Worm (Caenorhabditis elegans) whole organism, L1 larva: ENCODE data around the gene sru-37.

Experiments
- C16A3.4 ChIP-seq: fragments of 150-350 bp; optimal IDR thresholded peaks from 2 replicates; lab custom pipeline; 2014; ENCODE audit warnings: missing biosample characterization, missing genetic modification characterization
- C34B4.2 ChIP-seq: sonication (generic microtip); optimal IDR thresholded peaks from 2 replicates; lab custom pipeline; 2017; ENCODE audit warnings: mild to moderate bottlenecking, missing genetic modification characterization, missing compliant biosample characterization
- Y116A8C.19 ChIP-seq: sonication (generic microtip); optimal IDR thresholded peaks from 2 replicates; lab custom pipeline; 2016; ENCODE audit warnings: missing compliant biosample characterization, missing genetic modification characterization, borderline replicate concordance
- aha-1 ChIP-seq: fragments of 150-350 bp; optimal IDR thresholded peaks from 2 replicates; lab custom pipeline; 2014; ENCODE audit warnings: missing biosample characterization, missing genetic modification characterization
- alr-1 ChIP-seq: fragments of 200-800 bp; sonication (Bioruptor generic); optimal IDR thresholded peaks from 2 replicates; lab custom pipeline; 2018; ENCODE audit warnings: borderline replicate concordance, mild to moderate bottlenecking, missing genetic modification characterization, missing compliant biosample characterization
- aly-2 ChIP-seq: fragments of 150-350 bp; optimal IDR thresholded peaks from 2 replicates; lab custom pipeline; 2014; ENCODE audit warnings: missing biosample characterization, missing genetic modification characterization
- blmp-1 ChIP-seq: fragments of 150-350 bp; optimal IDR thresholded peaks from 2 replicates; lab custom pipeline; 2014; ENCODE audit warnings: missing biosample characterization, missing genetic modification characterization
- ceh-8 ChIP-seq: fragments of 200-800 bp; sonication (Bioruptor generic); optimal IDR thresholded peaks from 2 replicates; lab custom pipeline; 2018; ENCODE audit warnings: mild to moderate bottlenecking, missing genetic modification characterization, moderate library complexity, missing compliant biosample characterization
- ceh-82 ChIP-seq, 3 experiments: fragments of 150-350 bp in 1 of 3; sonication (generic microtip) in 2 of 3; optimal IDR thresholded peaks; 2 replicates each; lab custom pipeline; 2014 to 2017; ENCODE audit warnings: missing biosample characterization in 3 of 3, missing genetic modification characterization in 3 of 3
- dsc-1 ChIP-seq: sonication (generic microtip); optimal IDR thresholded peaks from 2 replicates; lab custom pipeline; 2016; ENCODE audit warnings: mild to moderate bottlenecking, missing genetic modification characterization, missing compliant biosample characterization
- efl-1 ChIP-seq, 4 experiments: fragments of 150-350 bp; optimal IDR thresholded peaks in 3 of 4; peaks in 1 of 4; 1 replicate in 1 of 4; 2 replicates in 3 of 4; lab custom pipeline; 2014; ENCODE audit warnings: missing biosample characterization in 2 of 4, missing genetic modification characterization in 2 of 4, missing genetic modification reagents in 2 of 4
- efl-3 ChIP-seq: fragments of 200-800 bp; sonication (Bioruptor generic); optimal IDR thresholded peaks from 2 replicates; lab custom pipeline; 2018; ENCODE audit warnings: mild to moderate bottlenecking, missing genetic modification characterization, missing compliant biosample characterization
- egl-27 ChIP-seq, 2 experiments: fragments of 150-350 bp in 1 of 2; sonication (generic microtip); optimal IDR thresholded peaks; 3 replicates each; lab custom pipeline; 2017 to 2018; ENCODE audit warnings: missing biosample characterization in 2 of 2, missing genetic modification characterization in 2 of 2, missing genetic modification reagents in 2 of 2
- elt-3 ChIP-seq, 6 experiments: fragments of 150-350 bp in 1 of 6; sonication (generic microtip); optimal IDR thresholded peaks; 2 replicates each; lab custom pipeline; 2017 to 2018; ENCODE audit warnings: missing biosample characterization in 6 of 6, missing genetic modification characterization in 6 of 6, inconsistent platforms in 1 of 6
- ets-5 ChIP-seq: fragments of 200-800 bp; sonication (Bioruptor generic); IDR thresholded peaks from 2 replicates; pipeline ENCODE4 v1.3.6; 2022; ENCODE audit warnings: missing genetic modification characterization, missing compliant biosample characterization
- fkh-4 ChIP-seq: sonication (generic microtip); optimal IDR thresholded peaks from 2 replicates; lab custom pipeline; 2016; ENCODE audit warnings: missing compliant biosample characterization, missing genetic modification characterization, borderline replicate concordance
- fkh-8 ChIP-seq: sonication (generic microtip); optimal IDR thresholded peaks from 2 replicates; lab custom pipeline; 2016; ENCODE audit warnings: mild to moderate bottlenecking, missing genetic modification characterization, missing compliant biosample characterization
- fos-1 ChIP-seq: fragments of 150-350 bp; optimal IDR thresholded peaks from 2 replicates; lab custom pipeline; 2014; ENCODE audit warnings: missing biosample characterization, missing genetic modification characterization
- grh-1 ChIP-seq: fragments of 200-800 bp; sonication (Bioruptor generic); IDR thresholded peaks from 2 replicates; pipeline ENCODE4 v1.3.6; 2022; ENCODE audit warnings: missing genetic modification reagents, missing genetic modification characterization, missing compliant biosample characterization
- isw-1 ChIP-seq: fragments of 200-800 bp; sonication (Bioruptor generic); IDR thresholded peaks from 2 replicates; pipeline ENCODE4 v1.3.6; 2022; ENCODE audit warnings: missing genetic modification characterization, missing compliant biosample characterization
- lin-35 ChIP-seq, 2 experiments: fragments of 150-350 bp; optimal IDR thresholded peaks; 2 replicates each; lab custom pipeline; 2014; ENCODE audit warnings: missing biosample characterization in 2 of 2, missing genetic modification characterization in 2 of 2, missing genetic modification reagents in 2 of 2
- lir-3 ChIP-seq: sonication (generic microtip); optimal IDR thresholded peaks from 2 replicates; lab custom pipeline; 2016; ENCODE audit warnings: mild to moderate bottlenecking, missing genetic modification characterization, moderate library complexity, missing compliant biosample characterization; ENCODE audit not compliant: poor library complexity
- nhr-12 ChIP-seq: sonication (generic microtip); optimal IDR thresholded peaks from 2 replicates; lab custom pipeline; 2017; ENCODE audit warnings: missing biosample characterization, missing genetic modification characterization
- nhr-237 ChIP-seq: fragments of 150-350 bp; optimal IDR thresholded peaks from 2 replicates; lab custom pipeline; 2014; ENCODE audit warnings: missing biosample characterization, missing genetic modification characterization
- nhr-47 ChIP-seq: sonication (generic microtip); optimal IDR thresholded peaks from 2 replicates; lab custom pipeline; 2016; ENCODE audit warnings: mild to moderate bottlenecking, missing genetic modification characterization, moderate library complexity, missing compliant biosample characterization
- nhr-76 ChIP-seq: sonication (generic microtip); optimal IDR thresholded peaks from 2 replicates; lab custom pipeline; 2017; ENCODE audit warnings: missing biosample characterization, missing genetic modification characterization
- nhr-84 ChIP-seq: sonication (generic microtip); optimal IDR thresholded peaks from 2 replicates; lab custom pipeline; 2017; ENCODE audit warnings: missing biosample characterization, missing genetic modification characterization
- pag-3 ChIP-seq: sonication (generic microtip); optimal IDR thresholded peaks from 2 replicates; lab custom pipeline; 2017; ENCODE audit warnings: missing genetic modification characterization, mild to moderate bottlenecking, missing compliant biosample characterization, antibody characterized with exemption, borderline replicate concordance; ENCODE audit not compliant: insufficient read depth
- pqm-1 ChIP-seq: sonication (generic microtip); optimal IDR thresholded peaks from 3 replicates; lab custom pipeline; 2017; ENCODE audit warnings: missing biosample characterization, missing genetic modification characterization
- snpc-4 ChIP-seq: fragments of 150-350 bp; optimal IDR thresholded peaks from 2 replicates; lab custom pipeline; 2014; ENCODE audit warnings: missing biosample characterization, missing genetic modification characterization
- sptf-1 ChIP-seq: fragments of 150-350 bp; optimal IDR thresholded peaks from 2 replicates; lab custom pipeline; 2014; ENCODE audit warnings: missing biosample characterization, missing genetic modification characterization
- sup-37 ChIP-seq: fragments of 200-800 bp; sonication (Bioruptor generic); optimal IDR thresholded peaks from 2 replicates; lab custom pipeline; 2018; ENCODE audit warnings: mild to moderate bottlenecking, missing genetic modification characterization, missing compliant biosample characterization
- unc-62 ChIP-seq: fragments of 150-350 bp; optimal IDR thresholded peaks from 2 replicates; lab custom pipeline; 2014; ENCODE audit warnings: missing biosample characterization, missing genetic modification reagents, missing genetic modification characterization
- unc-98 ChIP-seq: fragments of 200-800 bp; sonication (Bioruptor generic); IDR thresholded peaks from 2 replicates; pipeline ENCODE4 v1.3.6; 2022; ENCODE audit warnings: missing genetic modification characterization, missing compliant biosample characterization
- xbp-1 ChIP-seq: sonication (generic microtip); optimal IDR thresholded peaks from 2 replicates; lab custom pipeline; 2016; ENCODE audit warnings: missing genetic modification characterization, missing compliant biosample characterization

Gene sru-37

ce11 chrV:9796562-9796961, 8.7 kb upstream of the sru-37 start, which contains the start of gene F46B6.9:
Gene F46B6.9 (plus strand): TSS chrV:9796862.
- TF ChIP-seq elt-3 (tag; optimal IDR thresholded peaks at IDR 0.05; lab: Kevin White, UChicago) (no peak), C16A3.4 (no peak), ceh-8 (no peak)

DNA sequence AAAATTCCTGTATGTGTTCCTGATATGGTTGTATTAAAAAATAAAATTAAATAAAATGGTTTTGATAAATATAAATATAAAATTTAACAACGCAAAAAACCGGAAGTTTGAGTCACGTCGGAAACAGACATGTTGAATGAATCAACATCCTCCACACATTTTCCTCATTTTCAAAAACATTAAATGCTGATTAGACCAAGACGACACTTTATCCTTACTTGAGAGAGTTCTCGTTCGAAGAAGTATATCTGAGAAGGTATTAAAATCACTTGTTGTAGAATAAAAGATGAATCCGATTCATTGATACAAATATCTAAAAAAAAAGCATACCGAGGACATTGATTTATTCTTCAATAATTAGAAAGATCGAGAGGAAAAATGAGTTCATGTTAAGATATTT, 7.0 kb upstream of the sru-37 start:
- TF ChIP-seq fkh-8 (no peak), efl-1 (optimal IDR thresholded peaks at IDR 0.05; lab: Kevin White, UChicago) (no peak), efl-1 (GFP tag; optimal IDR thresholded peaks at IDR 0.05 in 1 of 2; lab: Kevin White, UChicago) (peak in 1 of 2 experiments; percentile 51), dsc-1 (tag; lab: Kevin White, UChicago) (peak; percentile 87), unc-62 (GFP tag; lab: Kevin White, UChicago) (no peak), lir-3 (no peak), fkh-4 (tag; lab: Kevin White, UChicago) (peak; percentile 34)

ce11 chrV:9799076-9799475, 6.2 kb upstream of the sru-37 start, which contains the start of gene F46B6.13:
Gene F46B6.13 (minus strand): TSS chrV:9799176.
- no peak for TF ChIP-seq aly-2
- no peak for TF ChIP-seq ceh-82 (tag; optimal IDR thresholded peaks at IDR 0.05; lab: Kevin White, UChicago)
- no peak for TF ChIP-seq lin-35 (GFP tag; optimal IDR thresholded peaks at IDR 0.05; lab: Kevin White, UChicago)
- TF ChIP-seq alr-1 (tag; lab: Kevin White, UChicago) = no peak
- no peak for TF ChIP-seq ets-5
- no peak for TF ChIP-seq pqm-1
- no peak for TF ChIP-seq unc-62 (GFP tag; lab: Kevin White, UChicago)
- TF ChIP-seq elt-3 (tag; optimal IDR thresholded peaks at IDR 0.05; lab: Kevin White, UChicago) = no peak
- no peak for TF ChIP-seq nhr-84 (tag; lab: Kevin White, UChicago)
- TF ChIP-seq unc-98 = no peak
- TF ChIP-seq sup-37 (GFP tag; lab: Kevin White, UChicago) = no peak
- TF ChIP-seq fos-1 (tag; lab: Kevin White, UChicago) = no peak
- TF ChIP-seq snpc-4 (tag; lab: Kevin White, UChicago) = no peak

- TF ChIP-seq efl-3 (GFP tag; lab: Kevin White, UChicago) (no peak), egl-27 (tag; optimal IDR thresholded peaks at IDR 0.05; lab: Kevin White, UChicago) (no peak), aha-1 (no peak), nhr-47 (tag; lab: Kevin White, UChicago) (no peak), sptf-1 (no peak), blmp-1 (tag; lab: Kevin White, UChicago) (no peak), nhr-12 (tag; lab: Kevin White, UChicago) (no peak), sup-37 (GFP tag; lab: Kevin White, UChicago) (no peak), aly-2 (no peak), grh-1 (GFP tag; lab: Robert Waterston, UW) (no peak), isw-1 (GFP tag; lab: Robert Waterston, UW) (no peak), ets-5 (no peak), xbp-1 (tag; lab: Kevin White, UChicago) (no peak), nhr-76 (no peak), pag-3 (tag; lab: Kevin White, UChicago) (no peak), nhr-237 (tag; lab: Kevin White, UChicago) (no peak)
Observed at ce11 chrV:9801965-9802364, 3.3 kb upstream of the sru-37 start, which contains the start of gene F46B6.10. Gene F46B6.10 (minus strand): TSS chrV:9802065.

DNA sequence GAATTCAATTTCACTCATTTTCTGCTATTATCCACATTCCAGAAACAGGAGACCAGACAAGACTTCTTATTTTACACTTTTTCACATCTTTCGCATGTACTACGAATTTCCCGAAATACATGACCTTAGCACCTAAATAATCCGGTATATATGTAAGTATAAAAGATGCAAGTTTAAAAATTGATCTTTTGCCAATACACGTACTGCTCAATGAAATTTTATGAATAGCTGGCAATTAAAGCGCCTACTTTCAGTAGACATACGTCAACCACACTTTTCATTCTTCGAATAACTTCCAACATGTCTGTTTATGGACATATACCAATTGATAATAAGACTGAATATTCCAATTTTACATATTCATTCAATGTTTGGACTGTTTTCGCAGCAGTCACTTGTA, 2.1 kb upstream of the sru-37 start, which contains the start of gene sru-39:
TSS of gene sru-39 (plus strand) at position 301 of the 400 bp plus-strand sequence.
- no peak for TF ChIP-seq grh-1 (GFP tag; lab: Robert Waterston, UW)
- TF ChIP-seq C34B4.2 (tag; lab: Kevin White, UChicago) = no peak
- TF ChIP-seq Y116A8C.19 (tag; lab: Kevin White, UChicago) = no peak
- TF ChIP-seq pqm-1 = no peak
- no peak for TF ChIP-seq efl-1 (optimal IDR thresholded peaks at IDR 0.05; lab: Kevin White, UChicago)
- peak in 1 of 2 experiments; percentile 72 for TF ChIP-seq efl-1 (GFP tag; optimal IDR thresholded peaks at IDR 0.05 in 1 of 2; lab: Kevin White, UChicago)
- TF ChIP-seq, all 84 proteins: peak for 1
